Worm (Caenorhabditis elegans) whole organism, L3 larva: ENCODE data around the gene B0244.9.
A peak's percentile ranks its signal among the peaks of the same experiment; 100 is the strongest.

Experiments
- R02D3.7 ChIP-seq: fragments of 150-350 bp; optimal IDR thresholded peaks from 2 replicates; lab custom pipeline; 2014; ENCODE audit warnings: missing biosample characterization, missing genetic modification characterization
- ZK546.5 ChIP-seq: sonication (generic microtip); optimal IDR thresholded peaks from 2 replicates; lab custom pipeline; 2017; ENCODE audit warnings: missing biosample characterization, missing genetic modification characterization
- ama-1 ChIP-seq: fragments of 150-350 bp; optimal IDR thresholded peaks from 2 replicates; lab custom pipeline; 2018
- ceh-16 ChIP-seq: sonication (generic microtip); optimal IDR thresholded peaks from 2 replicates; lab custom pipeline; 2017; ENCODE audit warnings: missing biosample characterization, missing genetic modification characterization
- ceh-28 ChIP-seq: fragments of 150-350 bp; optimal IDR thresholded peaks from 2 replicates; lab custom pipeline; 2014; ENCODE audit warnings: missing biosample characterization, missing genetic modification reagents, missing genetic modification characterization
- ceh-82 ChIP-seq: fragments of 150-350 bp; optimal IDR thresholded peaks from 2 replicates; lab custom pipeline; 2014; ENCODE audit warnings: missing biosample characterization, missing genetic modification characterization
- daf-12 ChIP-seq: fragments of 150-350 bp; optimal IDR thresholded peaks from 2 replicates; lab custom pipeline; 2014; ENCODE audit warnings: missing biosample characterization, missing genetic modification reagents, missing genetic modification characterization
- egl-27 ChIP-seq: sonication (generic microtip); optimal IDR thresholded peaks from 4 replicates; lab custom pipeline; 2017; ENCODE audit warnings: missing biosample characterization, missing genetic modification reagents, missing genetic modification characterization
- egl-5 ChIP-seq: fragments of 150-350 bp; optimal IDR thresholded peaks from 2 replicates; lab custom pipeline; 2017; ENCODE audit warnings: missing biosample characterization, missing genetic modification reagents, missing genetic modification characterization, inconsistent platforms
- elt-1 ChIP-seq: fragments of 150-350 bp; optimal IDR thresholded peaks from 2 replicates; lab custom pipeline; 2014; ENCODE audit warnings: missing biosample characterization, missing genetic modification characterization
- elt-2 ChIP-seq: sonication (generic microtip); optimal IDR thresholded peaks from 2 replicates; lab custom pipeline; 2016; ENCODE audit warnings: missing genetic modification reagents, mild to moderate bottlenecking, missing genetic modification characterization, missing compliant biosample characterization
- eor-1 ChIP-seq, 2 experiments: fragments of 150-350 bp; optimal IDR thresholded peaks; 2 replicates each; lab custom pipeline; 2014 to 2018; ENCODE audit warnings: missing biosample characterization in 2 of 2, missing genetic modification characterization in 2 of 2
- fkh-10 ChIP-seq: sonication (generic microtip); optimal IDR thresholded peaks from 2 replicates; lab custom pipeline; 2017; ENCODE audit warnings: missing biosample characterization, missing genetic modification reagents, missing genetic modification characterization
- fkh-2 ChIP-seq: fragments of 150-350 bp; optimal IDR thresholded peaks from 2 replicates; lab custom pipeline; 2014; ENCODE audit warnings: missing biosample characterization, missing genetic modification reagents, missing genetic modification characterization
- fos-1 ChIP-seq: fragments of 150-350 bp; optimal IDR thresholded peaks from 2 replicates; lab custom pipeline; 2014; ENCODE audit warnings: missing biosample characterization, missing genetic modification characterization
- hmg-11 ChIP-seq: sonication (generic microtip); optimal IDR thresholded peaks from 2 replicates; lab custom pipeline; 2016; ENCODE audit warnings: missing genetic modification characterization, missing compliant biosample characterization
- jun-1 ChIP-seq: fragments of 150-350 bp; optimal IDR thresholded peaks from 2 replicates; lab custom pipeline; 2014; ENCODE audit warnings: missing biosample characterization, missing genetic modification reagents, missing genetic modification characterization
- lin-15B ChIP-seq: fragments of 150-350 bp; optimal IDR thresholded peaks from 2 replicates; lab custom pipeline; 2014; ENCODE audit warnings: missing biosample characterization, missing genetic modification characterization
- lin-39 ChIP-seq: fragments of 150-350 bp; optimal IDR thresholded peaks from 2 replicates; lab custom pipeline; 2018; ENCODE audit warnings: missing biosample characterization, missing genetic modification reagents, missing genetic modification characterization
- lsy-12 ChIP-seq: sonication (generic microtip); optimal IDR thresholded peaks from 2 replicates; lab custom pipeline; 2016; ENCODE audit warnings: mild to moderate bottlenecking, missing genetic modification characterization, missing compliant biosample characterization
- nfya-1 ChIP-seq: sonication (generic microtip); optimal IDR thresholded peaks from 2 replicates; lab custom pipeline; 2017; ENCODE audit warnings: missing genetic modification characterization, mild to moderate bottlenecking, missing compliant biosample characterization, antibody characterized with exemption, moderate library complexity; ENCODE audit not compliant: insufficient read depth
- nhr-11 ChIP-seq: fragments of 150-350 bp; optimal IDR thresholded peaks from 2 replicates; lab custom pipeline; 2014; ENCODE audit warnings: missing biosample characterization, missing genetic modification characterization
- nhr-23 ChIP-seq: fragments of 150-350 bp; optimal IDR thresholded peaks from 2 replicates; lab custom pipeline; 2014; ENCODE audit warnings: missing biosample characterization, missing genetic modification reagents, missing genetic modification characterization
- nhr-237 ChIP-seq: fragments of 150-350 bp; optimal IDR thresholded peaks from 2 replicates; lab custom pipeline; 2014; ENCODE audit warnings: missing biosample characterization, missing genetic modification characterization
- nhr-25 ChIP-seq: sonication (generic microtip); optimal IDR thresholded peaks from 2 replicates; lab custom pipeline; 2017; ENCODE audit warnings: missing biosample characterization, missing genetic modification characterization
- nhr-43 ChIP-seq: sonication (generic microtip); optimal IDR thresholded peaks from 2 replicates; lab custom pipeline; 2016; ENCODE audit warnings: mild to moderate bottlenecking, missing genetic modification characterization, missing compliant biosample characterization; ENCODE audit not compliant: poor library complexity, severe bottlenecking
- nhr-76 ChIP-seq: fragments of 150-350 bp; sonication (generic microtip); optimal IDR thresholded peaks from 5 replicates; lab custom pipeline; 2014; ENCODE audit warnings: missing biosample characterization, missing genetic modification characterization
- nhr-77 ChIP-seq: fragments of 150-350 bp; optimal IDR thresholded peaks from 2 replicates; lab custom pipeline; 2014; ENCODE audit warnings: missing biosample characterization, missing genetic modification characterization
- pha-4 ChIP-seq: fragments of 150-350 bp; optimal IDR thresholded peaks from 2 replicates; lab custom pipeline; 2014; ENCODE audit warnings: missing biosample characterization, missing genetic modification reagents, missing genetic modification characterization
- pqm-1 ChIP-seq: fragments of 150-350 bp; optimal IDR thresholded peaks from 2 replicates; lab custom pipeline; 2017; ENCODE audit warnings: missing biosample characterization, missing genetic modification characterization, inconsistent platforms
- sea-2 ChIP-seq: fragments of 150-350 bp; sonication (generic microtip); optimal IDR thresholded peaks from 4 replicates; lab custom pipeline; 2014; ENCODE audit warnings: missing biosample characterization, missing genetic modification reagents, missing genetic modification characterization
- skn-1 ChIP-seq: fragments of 150-350 bp; optimal IDR thresholded peaks from 2 replicates; lab custom pipeline; 2014; ENCODE audit warnings: missing biosample characterization, missing genetic modification characterization
- snpc-4 ChIP-seq: fragments of 150-350 bp; optimal IDR thresholded peaks from 2 replicates; lab custom pipeline; 2014; ENCODE audit warnings: missing biosample characterization, missing genetic modification characterization
- tbx-2 ChIP-seq: sonication (generic microtip); optimal IDR thresholded peaks from 2 replicates; lab custom pipeline; 2016; ENCODE audit warnings: mild to moderate bottlenecking, missing genetic modification characterization, missing compliant biosample characterization
- unc-62 ChIP-seq: fragments of 150-350 bp; sonication (generic microtip); optimal IDR thresholded peaks from 4 replicates; lab custom pipeline; 2014; ENCODE audit warnings: missing biosample characterization, missing genetic modification reagents, missing genetic modification characterization
- ztf-11 ChIP-seq: fragments of 150-350 bp; optimal IDR thresholded peaks from 2 replicates; lab custom pipeline; 2014; ENCODE audit warnings: missing biosample characterization, missing genetic modification characterization
- ztf-4 ChIP-seq: fragments of 150-350 bp; optimal IDR thresholded peaks from 2 replicates; lab custom pipeline; 2014; ENCODE audit warnings: missing biosample characterization, missing genetic modification characterization

B0244.9 gene

DNA sequence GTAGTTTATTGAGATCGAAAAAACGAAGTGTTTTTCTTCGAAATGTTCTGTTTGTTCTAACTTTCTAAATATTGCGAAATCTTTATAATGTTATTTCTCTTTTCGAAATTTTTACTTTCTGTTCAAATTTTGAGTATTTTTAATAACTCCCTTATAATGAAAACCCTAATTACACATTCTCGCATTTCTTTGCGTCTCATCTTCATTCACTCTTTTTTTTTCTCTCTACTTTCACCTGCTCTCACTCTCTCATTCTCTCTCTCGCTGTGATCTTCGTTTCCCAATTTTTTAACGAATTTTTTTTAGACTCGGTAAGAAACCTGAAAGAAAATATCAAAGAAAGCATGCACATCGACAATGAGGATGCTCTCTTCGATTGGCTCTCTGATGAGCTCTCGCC, 19.6 kb downstream of the B0244.9 start, which contains the start of gene rbm-26:
TSS of gene rbm-26 (plus strand) at position 301 of the 400 bp plus-strand sequence.
- TF ChIP-seq pha-4 (peak; percentile 8), fkh-2 (no peak)
- TF ChIP-seq, all 47 proteins: peak for 1

DNA sequence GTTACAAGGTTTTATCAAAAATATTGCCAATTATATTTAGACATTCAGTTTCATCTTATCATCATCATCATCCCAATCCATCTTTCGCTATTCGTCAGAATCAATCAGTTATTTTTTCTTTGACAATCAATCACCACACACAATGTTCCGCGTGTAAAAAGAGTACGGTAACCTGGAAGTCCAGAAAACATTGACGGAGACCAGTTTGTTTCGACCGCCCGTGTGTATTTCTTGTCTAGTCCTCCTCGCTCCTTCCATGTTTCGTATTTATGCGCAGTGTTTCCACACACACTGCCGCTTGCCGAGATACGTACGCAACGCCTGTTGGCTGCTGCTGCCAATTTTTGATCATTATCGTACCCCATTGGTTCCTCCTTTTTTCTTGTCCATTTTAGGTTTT, 20.2 kb downstream of the B0244.9 start:
- TF ChIP-seq skn-1 (tag; lab: Kevin White, UChicago) (peak; percentile 18), lsy-12 (tag; lab: Kevin White, UChicago) (peak; percentile 63), jun-1 (tag; lab: Kevin White, UChicago) (no peak), nfya-1 (tag; lab: Kevin White, UChicago) (peak; percentile 95), tbx-2 (tag; lab: Kevin White, UChicago) (no peak), egl-5 (tag; lab: Kevin White, UChicago) (no peak), nhr-43 (tag; lab: Kevin White, UChicago) (peak; percentile 81), fos-1 (tag; lab: Kevin White, UChicago) (no peak), snpc-4 (tag; lab: Kevin White, UChicago) (no peak), elt-2 (tag; lab: Kevin White, UChicago) (peak; percentile 58), sea-2 (GFP tag; lab: Kevin White, UChicago) (no peak), ztf-4 (tag; lab: Kevin White, UChicago) (no peak), ztf-11 (tag; lab: Kevin White, UChicago) (no peak), R02D3.7 (tag; lab: Kevin White, UChicago) (no peak), nhr-11 (no peak), nhr-23 (peak; percentile 86), lin-39 (tag; lab: Kevin White, UChicago) (peak; percentile 40), nhr-76 (no peak), nhr-77 (tag; lab: Kevin White, UChicago) (no peak), egl-27 (tag; lab: Kevin White, UChicago) (no peak), ceh-16 (tag; lab: Kevin White, UChicago) (no peak), daf-12 (tag; lab: Kevin White, UChicago) (no peak), ama-1 (peak; percentile 45), ceh-82 (tag; lab: Kevin White, UChicago) (no peak), ceh-28 (tag; lab: Kevin White, UChicago) (peak; percentile 28), eor-1 (tag; optimal IDR thresholded peaks at IDR 0.05; lab: Kevin White, UChicago) (no peak), nhr-25 (tag; lab: Kevin White, UChicago) (peak; percentile 66), nhr-237 (no peak), elt-1 (tag; lab: Kevin White, UChicago) (no peak), hmg-11 (peak; percentile 5), pqm-1 (tag; lab: Kevin White, UChicago) (peak; percentile 49), fkh-10 (GFP tag; lab: Kevin White, UChicago) (no peak), lin-15B (peak; percentile 55), ZK546.5 (no peak), unc-62 (GFP tag; lab: Kevin White, UChicago) (peak; percentile 40)

DNA sequence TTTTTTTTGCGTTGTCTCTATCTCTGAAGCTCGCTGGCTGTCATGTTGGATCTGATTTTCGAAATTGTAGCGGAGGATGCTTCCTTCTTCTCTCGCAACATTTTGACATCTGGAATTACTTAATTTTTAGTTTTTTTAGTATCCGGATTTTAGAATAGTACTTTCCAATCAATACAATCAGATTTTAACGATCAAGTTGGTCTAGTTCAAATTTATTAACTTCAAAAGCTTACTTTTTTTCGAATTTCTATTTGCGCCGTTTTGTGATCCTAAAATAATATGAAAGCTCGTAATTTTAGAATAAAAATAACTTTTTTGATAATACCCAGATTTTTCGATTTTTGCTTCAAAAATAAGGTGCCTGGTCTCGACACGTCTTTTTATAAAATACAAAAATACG, 20.8 kb downstream of the B0244.9 start, which contains the start of gene B0336.12:
TSS of gene B0336.12 (minus strand) at position 101 of the 400 bp plus-strand sequence.
- TF ChIP-seq nhr-25 (tag; lab: Kevin White, UChicago) (no peak), fkh-2 (no peak), jun-1 (tag; lab: Kevin White, UChicago) (no peak), ceh-16 (tag; lab: Kevin White, UChicago) (no peak), R02D3.7 (tag; lab: Kevin White, UChicago) (no peak), daf-12 (tag; lab: Kevin White, UChicago) (no peak), ztf-11 (tag; lab: Kevin White, UChicago) (no peak), elt-2 (tag; lab: Kevin White, UChicago) (no peak), skn-1 (tag; lab: Kevin White, UChicago) (no peak), egl-27 (tag; lab: Kevin White, UChicago) (no peak), lsy-12 (tag; lab: Kevin White, UChicago) (no peak), eor-1 (tag; optimal IDR thresholded peaks at IDR 0.05; lab: Kevin White, UChicago) (no peak), ceh-82 (tag; lab: Kevin White, UChicago) (no peak), fos-1 (tag; lab: Kevin White, UChicago) (no peak), lin-39 (tag; lab: Kevin White, UChicago) (no peak), pqm-1 (tag; lab: Kevin White, UChicago) (no peak), fkh-10 (GFP tag; lab: Kevin White, UChicago) (no peak)
